Worm (Caenorhabditis elegans) whole organism, late embryonic: Measurements from ENCODE around the gene dnj-25.

ENCODE experiments used
- mec-3 ChIP-seq: sonication (generic microtip); optimal IDR thresholded peaks from 2 replicates; lab custom pipeline; 2016; ENCODE audit warnings: borderline replicate concordance, missing genetic modification characterization, missing compliant biosample characterization
- sox-4 ChIP-seq: sonication (generic microtip); optimal IDR thresholded peaks from 2 replicates; lab custom pipeline; 2017; ENCODE audit warnings: mild to moderate bottlenecking, missing genetic modification characterization, inconsistent platforms, missing compliant biosample characterization
- tbx-2 ChIP-seq: sonication (generic microtip); optimal IDR thresholded peaks from 2 replicates; lab custom pipeline; 2016; ENCODE audit warnings: missing genetic modification characterization, missing compliant biosample characterization
- tbx-7 ChIP-seq: sonication (generic microtip); optimal IDR thresholded peaks from 2 replicates; lab custom pipeline; 2016; ENCODE audit warnings: missing genotype, missing genetic modification characterization, missing compliant biosample characterization

ce11 chrV:20757255-20757654 lies 13.1 kb upstream of the dnj-25 start:
- no peak for TF ChIP-seq tbx-7
- no peak for TF ChIP-seq mec-3 (tag; lab: Kevin White, UChicago)
- no peak for TF ChIP-seq tbx-2 (tag; lab: Kevin White, UChicago)
- TF ChIP-seq sox-4 (tag; lab: Kevin White, UChicago): no peak
